Fruit fly (Drosophila melanogaster): ENCODE measurements around the gene Jon25Bii.

- TF ChIP-seq CG8478 (optimal IDR thresholded peaks at IDR 0.05) = no peak
- TF ChIP-seq CTCF (optimal IDR thresholded peaks at IDR 0.05) = peak; percentile 31 to 47
Observed at dm6 chr2L:5000919-5001581, 48.1 kb upstream of the Jon25Bii start.
